Worm (Caenorhabditis elegans) whole organism, early embryonic: ENCODE results near the gene clc-7.

Experiments used
- B0310.2 ChIP-seq: sonication (generic microtip); optimal IDR thresholded peaks from 2 replicates; lab custom pipeline; 2016; ENCODE audit warnings: mild to moderate bottlenecking, missing genetic modification characterization, missing compliant biosample characterization
- F13C5.2 ChIP-seq: sonication (generic microtip); optimal IDR thresholded peaks from 2 replicates; lab custom pipeline; 2017; ENCODE audit warnings: mild to moderate bottlenecking, missing genetic modification characterization, inconsistent platforms, missing compliant biosample characterization
- aly-1 ChIP-seq: sonication (generic microtip); optimal IDR thresholded peaks from 2 replicates; lab custom pipeline; 2016; ENCODE audit warnings: missing genetic modification characterization, missing compliant biosample characterization
- ama-1 ChIP-seq: fragments of 150-350 bp; optimal IDR thresholded peaks from 2 replicates; lab custom pipeline; 2014
- ceh-13 ChIP-seq: fragments of 200-800 bp; sonication (Bioruptor generic); optimal IDR thresholded peaks from 2 replicates; lab custom pipeline; 2018; ENCODE audit warnings: mild to moderate bottlenecking, missing genetic modification characterization, missing compliant biosample characterization
- ceh-36 ChIP-seq: sonication (generic microtip); optimal IDR thresholded peaks from 2 replicates; lab custom pipeline; 2016; ENCODE audit warnings: missing genetic modification characterization, inconsistent platforms, missing compliant biosample characterization
- flt-1 ChIP-seq: fragments of 200-800 bp; sonication (Bioruptor generic); IDR thresholded peaks from 2 replicates; pipeline ENCODE4 v1.3.6; 2022; ENCODE audit warnings: missing genetic modification characterization, missing compliant biosample characterization
- hmbx-1 ChIP-seq: sonication (generic microtip); optimal IDR thresholded peaks from 2 replicates; lab custom pipeline; 2016; ENCODE audit warnings: mild to moderate bottlenecking, missing genetic modification characterization, missing compliant biosample characterization
- hnd-1 ChIP-seq: sonication (generic microtip); optimal IDR thresholded peaks from 2 replicates; lab custom pipeline; 2016; ENCODE audit warnings: missing genetic modification characterization, missing compliant biosample characterization
- sea-1 ChIP-seq: fragments of 200-800 bp; sonication (Bioruptor generic); conservative IDR thresholded peaks from 2 replicates; pipeline ENCODE4 v1.3.6; 2022; ENCODE audit warnings: missing genetic modification characterization, missing compliant biosample characterization
- tbx-11 ChIP-seq: fragments of 200-800 bp; sonication (Bioruptor generic); IDR thresholded peaks from 2 replicates; pipeline ENCODE4 v1.3.6; 2022; ENCODE audit warnings: missing genetic modification characterization, missing compliant biosample characterization
- tbx-37 ChIP-seq: fragments of 200-800 bp; sonication (Bioruptor generic); conservative IDR thresholded peaks from 2 replicates; pipeline ENCODE4 v1.3.6; 2022; ENCODE audit warnings: missing genetic modification reagents, missing genetic modification characterization, missing compliant biosample characterization
- tra-4 ChIP-seq: sonication (generic microtip); optimal IDR thresholded peaks from 2 replicates; lab custom pipeline; 2017; ENCODE audit warnings: missing genetic modification characterization, missing compliant biosample characterization

- TF ChIP-seq hmbx-1: no peak
- TF ChIP-seq tbx-11 (GFP tag; lab: Robert Waterston, UW): no peak
- TF ChIP-seq tra-4 (tag; lab: Kevin White, UChicago): no peak
- no peak for TF ChIP-seq ama-1 (lab: Kevin White, UChicago)
- TF ChIP-seq tbx-37 (GFP tag; lab: Robert Waterston, UW): no peak
- no peak for TF ChIP-seq ceh-13 (GFP tag; lab: Kevin White, UChicago)
- no peak for TF ChIP-seq B0310.2 (tag; lab: Kevin White, UChicago)
- TF ChIP-seq hnd-1 (tag; lab: Kevin White, UChicago): no peak
- TF ChIP-seq ceh-36 (tag; lab: Kevin White, UChicago): no peak
- TF ChIP-seq aly-1 (tag; lab: Kevin White, UChicago): no peak
- no peak for TF ChIP-seq sea-1 (GFP tag; lab: Robert Waterston, UW)
- TF ChIP-seq flt-1: no peak
- TF ChIP-seq F13C5.2 (tag; lab: Kevin White, UChicago): no peak
These were observed 48.3 kb downstream of the clc-7 start for ce11 chrX:5116180-5116579.
